Fruit fly (Drosophila melanogaster) whole organism, embryonic: ENCODE measurements around the gene Mtl.

ENCODE experiments used
- CG10366 ChIP-seq: fragments of 200-800 bp; sonication (Bioruptor generic); IDR thresholded peaks from 2 replicates; pipeline ENCODE4 v1.3.6; 2022; ENCODE audit warnings: missing biosample characterization, missing genetic modification characterization
- CG11456 ChIP-seq: fragments of 200-800 bp; sonication (Bioruptor generic); IDR thresholded peaks from 3 replicates; pipeline ENCODE4 v1.3.6; 2022; ENCODE audit warnings: missing biosample characterization, missing genetic modification characterization
- CG11695 ChIP-seq: fragments of 200-800 bp; sonication (Bioruptor generic); IDR thresholded peaks from 3 replicates; pipeline ENCODE4 v1.3.6; 2022; ENCODE audit warnings: missing biosample characterization, missing genetic modification characterization
- CG13894 ChIP-seq: fragments of 200-800 bp; sonication (Bioruptor generic); optimal IDR thresholded peaks from 3 replicates; lab custom pipeline; 2018; ENCODE audit warnings: missing biosample characterization, mild to moderate bottlenecking, missing genetic modification characterization, moderate library complexity
- CG18599 ChIP-seq: fragments of 200-800 bp; sonication (Bioruptor generic); optimal IDR thresholded peaks from 3 replicates; lab custom pipeline; 2017; ENCODE audit warnings: missing biosample characterization, missing genetic modification characterization, mild to moderate bottlenecking, moderate library complexity, missing genetic modification reagents
- CG18619 ChIP-seq: fragments of 200-800 bp; sonication (Bioruptor generic); optimal IDR thresholded peaks from 3 replicates; lab custom pipeline; 2017; ENCODE audit warnings: missing biosample characterization, mild to moderate bottlenecking, missing genetic modification characterization
- CG3065 ChIP-seq: fragments of 200-800 bp; sonication (Bioruptor generic); optimal IDR thresholded peaks from 2 replicates; lab custom pipeline; 2016; ENCODE audit warnings: missing biosample characterization, missing genetic modification characterization
- CG34422 ChIP-seq: fragments of 200-800 bp; sonication (Bioruptor generic); IDR thresholded peaks from 3 replicates; pipeline ENCODE4 v1.3.6; 2022; ENCODE audit warnings: missing biosample characterization, missing genetic modification characterization
- CG4360 ChIP-seq: fragments of 200-800 bp; sonication (Bioruptor generic); IDR thresholded peaks from 2 replicates; pipeline ENCODE4 v1.3.6; 2022; ENCODE audit warnings: missing biosample characterization, missing genetic modification characterization
- CG5245 ChIP-seq: fragments of 200-800 bp; sonication (Bioruptor generic); optimal IDR thresholded peaks from 3 replicates; lab custom pipeline; 2016; ENCODE audit warnings: missing biosample characterization, missing genetic modification characterization
- CG6175 ChIP-seq: fragments of 200-800 bp; sonication (Bioruptor generic); IDR thresholded peaks from 3 replicates; pipeline ENCODE4 v1.3.6; 2022; ENCODE audit warnings: missing biosample characterization, missing genetic modification characterization
- CG8290 ChIP-seq, 3 experiments: fragments of 200-800 bp; sonication (Bioruptor generic); optimal IDR thresholded peaks; 2 replicates each; lab custom pipeline; 2016 to 2019; ENCODE audit warnings: missing biosample characterization in 3 of 3, missing genetic modification characterization in 3 of 3, mild to moderate bottlenecking in 2 of 3, moderate library complexity in 1 of 3
- CG8924 ChIP-seq: fragments of 200-800 bp; optimal IDR thresholded peaks from 3 replicates; lab custom pipeline; 2019; ENCODE audit warnings: missing biosample characterization, mild to moderate bottlenecking, missing genetic modification characterization, moderate library complexity
- D19A ChIP-seq: fragments of 200-800 bp; optimal IDR thresholded peaks from 3 replicates; lab custom pipeline; 2019; ENCODE audit warnings: missing biosample characterization, mild to moderate bottlenecking, missing genetic modification characterization, moderate library complexity
- Dbx ChIP-seq: fragments of 200-800 bp; sonication (Bioruptor generic); IDR thresholded peaks from 3 replicates; pipeline ENCODE4 v1.3.6; 2022; ENCODE audit warnings: missing biosample characterization, missing genetic modification characterization
- Ets65A ChIP-seq: fragments of 200-800 bp; sonication (Bioruptor generic); peaks from one replicate; lab custom pipeline; 2016; ENCODE audit warnings: missing biosample characterization, missing genetic modification characterization
- Gug ChIP-seq: fragments of 200-800 bp; sonication (Bioruptor generic); IDR thresholded peaks from 4 replicates; pipeline ENCODE4 v1.3.6; 2022; ENCODE audit warnings: missing biosample characterization, missing genetic modification characterization
- H2.0 ChIP-seq: fragments of 200-800 bp; sonication (Bioruptor generic); IDR thresholded peaks from 2 replicates; pipeline ENCODE4 v1.3.6; 2022; ENCODE audit warnings: missing biosample characterization, missing genetic modification characterization
- HLH54F ChIP-seq: fragments of 200-800 bp; sonication (Bioruptor generic); optimal IDR thresholded peaks from 3 replicates; lab custom pipeline; 2016; ENCODE audit warnings: missing biosample characterization, missing genetic modification characterization
- MESR4 ChIP-seq: fragments of 200-800 bp; sonication (Bioruptor generic); optimal IDR thresholded peaks from 2 replicates; lab custom pipeline; 2018; ENCODE audit warnings: missing biosample characterization, mild to moderate bottlenecking, missing genetic modification characterization, moderate library complexity
- Med ChIP-seq: fragments of 200-800 bp; sonication (Bioruptor generic); peaks from one replicate; lab custom pipeline; 2016; ENCODE audit warnings: missing biosample characterization, missing genetic modification characterization, mild to moderate bottlenecking, inconsistent platforms, moderate library complexity
- abd-A ChIP-seq: fragments of 200-800 bp; sonication (Bioruptor generic); optimal IDR thresholded peaks from 3 replicates; lab custom pipeline; 2019; ENCODE audit warnings: missing biosample characterization, mild to moderate bottlenecking, missing genetic modification characterization, moderate library complexity
- ato ChIP-seq: fragments of 200-800 bp; sonication (Bioruptor generic); IDR thresholded peaks from 2 replicates; pipeline ENCODE4 v1.3.6; 2022; ENCODE audit warnings: missing biosample characterization, missing genetic modification characterization; ENCODE audit not compliant: partially characterized antibody
- bcd ChIP-seq: fragments of 200-800 bp; sonication (Bioruptor generic); optimal IDR thresholded peaks from 2 replicates; lab custom pipeline; 2017; ENCODE audit warnings: missing biosample characterization, mild to moderate bottlenecking, missing genetic modification characterization
- cad ChIP-seq: fragments of >200 bp; optimal IDR thresholded peaks from 2 replicates; lab custom pipeline; 2017; ENCODE audit warnings: missing biosample characterization, missing genetic modification characterization
- cg ChIP-seq: fragments of 200-800 bp; sonication (Bioruptor generic); optimal IDR thresholded peaks from 3 replicates; lab custom pipeline; 2019; ENCODE audit warnings: missing biosample characterization, mild to moderate bottlenecking, missing genetic modification characterization, moderate library complexity
- chinmo ChIP-seq: fragments of 200-800 bp; sonication (Bioruptor generic); IDR thresholded peaks from 4 replicates; pipeline ENCODE4 v1.3.6; 2022; ENCODE audit warnings: missing biosample characterization, missing genetic modification characterization; ENCODE audit not compliant: partially characterized antibody
- crol ChIP-seq: fragments of 200-800 bp; sonication (Bioruptor generic); IDR thresholded peaks from 2 replicates; pipeline ENCODE4 v1.3.6; 2022; ENCODE audit warnings: missing biosample characterization, missing genetic modification characterization
- dan ChIP-seq: fragments of 200-800 bp; sonication (Bioruptor generic); IDR thresholded peaks from 2 replicates; pipeline ENCODE4 v1.3.6; 2022; ENCODE audit warnings: missing biosample characterization, missing genetic modification characterization
- grau ChIP-seq: fragments of 200-800 bp; optimal IDR thresholded peaks from 3 replicates; lab custom pipeline; 2019; ENCODE audit warnings: missing biosample characterization, mild to moderate bottlenecking, missing genetic modification characterization, moderate library complexity
- mirr ChIP-seq: fragments of 200-800 bp; sonication (Bioruptor generic); optimal IDR thresholded peaks from 3 replicates; lab custom pipeline; 2018; ENCODE audit warnings: missing biosample characterization, mild to moderate bottlenecking, missing genetic modification characterization
- nau ChIP-seq: fragments of 200-800 bp; sonication (Bioruptor generic); optimal IDR thresholded peaks from 3 replicates; lab custom pipeline; 2017; ENCODE audit warnings: missing biosample characterization, mild to moderate bottlenecking, missing genetic modification characterization, missing genetic modification reagents
- sens ChIP-seq: fragments of 200-800 bp; sonication (Bioruptor generic); peaks from one replicate; lab custom pipeline; 2016; ENCODE audit warnings: missing biosample characterization, missing genetic modification characterization
- zen2 ChIP-seq: fragments of 200-800 bp; sonication (Bioruptor generic); IDR thresholded peaks from 3 replicates; pipeline ENCODE4 v1.3.6; 2022; ENCODE audit warnings: missing biosample characterization, missing genetic modification characterization; ENCODE audit not compliant: partially characterized antibody

The Mtl gene

dm6 chr3R:27621861-27622260, 14.4 kb upstream of the Mtl start (continued):
- TF ChIP-seq CG5245 (no peak), Gug (GFP tag; lab: Robert Waterston, UW) (no peak), CG11695 (GFP tag; lab: Robert Waterston, UW) (0 out of 3 replicates have a peak, but pooled peaks have one; percentile 38), sens (GFP tag; lab: Kevin White, UChicago) (peak; percentile 42), crol (GFP tag; lab: Robert Waterston, UW) (no peak), CG11456 (GFP tag; lab: Robert Waterston, UW) (0 out of 3 replicates have a peak, but pooled peaks have one; percentile 13), CG18599 (GFP tag; lab: Kevin White, UChicago) (peak; percentile 58), CG18619 (GFP tag; lab: Kevin White, UChicago) (no peak), bcd (peak; percentile 5), CG8290 (GFP tag; optimal IDR thresholded peaks at IDR 0.05; lab: Kevin White, UChicago) (no peak), CG8290 (tag; optimal IDR thresholded peaks at IDR 0.05; lab: Kevin White, UChicago) (peak in 1 of 2 experiments; percentile 43), Dbx (0 out of 3 replicates have a peak, but pooled peaks have one; percentile 24), CG8924 (tag; lab: Kevin White, UChicago) (peak; percentile 2), Med (GFP tag; lab: Kevin White, UChicago) (peak; percentile 72), CG10366 (no peak)

dm6 chr3R:27622993-27623392, 13.2 kb upstream of the Mtl start:
- TF ChIP-seq zen2 (no peak), D19A (peak; percentile 74), HLH54F (GFP tag; lab: Kevin White, UChicago) (no peak), CG13894 (tag; lab: Kevin White, UChicago) (peak; percentile 17), Ets65A (GFP tag; lab: Kevin White, UChicago) (peak; percentile 65), crol (GFP tag; lab: Robert Waterston, UW) (peak; percentile 54), chinmo (GFP tag; lab: Robert Waterston, UW) (0 out of 4 replicates have a peak, but pooled peaks have one; percentile 19), abd-A (peak; percentile 86)

DNA sequence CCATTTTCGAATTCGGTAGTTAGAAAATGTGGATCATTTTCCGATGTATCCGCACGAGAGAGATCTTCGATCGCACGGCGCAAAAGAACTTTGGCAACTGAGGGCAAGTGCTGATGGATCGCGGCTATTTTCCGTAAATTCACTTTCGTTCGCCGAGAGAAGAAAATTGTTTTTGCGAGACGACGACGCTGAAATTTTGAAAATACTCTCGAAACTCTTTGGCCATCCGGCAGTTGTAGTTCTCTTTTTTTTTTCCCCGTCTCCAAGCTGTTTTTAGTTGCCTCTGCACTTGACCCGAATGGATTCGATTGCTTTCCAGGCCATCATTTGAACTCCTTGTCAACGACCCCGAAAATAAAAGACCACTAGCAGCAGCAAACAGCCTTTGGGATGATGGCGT, 10.3 kb upstream of the Mtl start, which contains the start of gene CG5612:
TSS of gene CG5612 (minus strand) at position 101 of the 400 bp plus-strand sequence.
- TF ChIP-seq ato (GFP tag; lab: Robert Waterston, UW), result no peak
- TF ChIP-seq, all 482 proteins: peak for 0

DNA sequence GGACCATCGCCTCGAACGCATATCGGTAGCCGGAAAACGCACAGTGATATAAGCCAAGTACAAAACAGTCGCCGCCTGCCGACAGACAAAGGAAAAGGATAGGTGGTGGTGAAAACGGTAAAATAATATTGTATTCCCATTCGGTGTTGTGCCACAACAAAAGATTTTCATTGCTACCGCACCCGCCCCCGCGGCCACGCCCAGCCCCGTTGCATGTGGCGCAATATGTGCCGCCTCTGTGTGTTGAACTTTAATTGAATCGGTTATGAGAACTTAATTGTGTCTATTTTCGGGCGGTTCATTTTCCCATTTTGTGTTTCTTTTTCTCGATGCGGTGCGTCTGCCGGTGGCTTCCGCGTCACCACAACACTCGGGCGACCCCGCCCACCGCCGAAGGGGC, 508 bp downstream of the Mtl start:
- peak; percentile 11; the same call in 1 of the 3 replicates for TF ChIP-seq CG34422 (GFP tag; lab: Robert Waterston, UW)
- no peak for TF ChIP-seq CG4360 (GFP tag; lab: Robert Waterston, UW)
- TF ChIP-seq mirr (GFP tag; lab: Kevin White, UChicago), result no peak
- peak; percentile 9 for TF ChIP-seq MESR4 (GFP tag; lab: Kevin White, UChicago)
- peak; percentile 39 for TF ChIP-seq CG3065 (GFP tag; lab: Kevin White, UChicago)
- TF ChIP-seq cad (GFP tag; lab: Kevin White, UChicago), result no peak
- 0 out of 3 replicates have a peak, but pooled peaks have one; percentile 11 for TF ChIP-seq CG6175 (GFP tag; lab: Robert Waterston, UW)
- TF ChIP-seq cg (GFP tag; lab: Kevin White, UChicago), result peak; percentile 28
- TF ChIP-seq crol (GFP tag; lab: Robert Waterston, UW), result peak; percentile 71

DNA sequence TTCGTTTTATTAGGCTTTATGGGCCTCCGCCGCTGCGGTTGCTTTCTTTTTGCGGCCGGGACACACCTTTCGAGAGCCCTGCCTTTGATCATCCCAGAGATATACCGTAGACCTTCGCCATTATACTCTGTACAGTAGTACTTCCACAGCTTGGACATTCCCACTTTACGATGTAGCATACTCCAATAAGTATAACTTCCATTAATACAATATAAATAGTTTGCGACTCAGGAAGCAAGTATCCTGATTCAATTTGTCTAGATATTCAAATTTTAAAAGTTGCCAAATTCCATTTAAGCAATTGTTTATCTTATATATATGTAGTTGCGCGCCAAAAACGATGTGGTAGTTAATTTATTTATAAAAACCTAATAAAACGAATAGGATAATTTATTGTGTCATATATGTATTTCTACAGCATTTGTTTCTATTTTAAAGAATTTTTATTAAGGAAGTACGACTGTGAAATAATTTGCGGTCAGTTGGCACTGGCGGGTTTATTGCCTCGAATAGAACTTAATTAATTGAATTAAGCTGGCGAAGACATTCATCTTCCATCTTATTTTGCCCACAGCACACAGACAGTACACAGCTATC, 1.1 kb downstream of the Mtl start:
- no peak for TF ChIP-seq dan (GFP tag; lab: Robert Waterston, UW)
- no peak for TF ChIP-seq nau (GFP tag; lab: Kevin White, UChicago)
- TF ChIP-seq grau (tag; lab: Kevin White, UChicago), result peak; percentile 51
- 0 out of 2 replicates have a peak, but pooled peaks have one; percentile 3 for TF ChIP-seq H2.0 (GFP tag; lab: Robert Waterston, UW)
